Worm (Caenorhabditis elegans) whole organism, young adult: Measurements from ENCODE around the gene ncx-6.

ENCODE experiments used
- B0336.3 ChIP-seq: fragments of 200-800 bp; sonication (Bioruptor generic); IDR thresholded peaks from 2 replicates; pipeline ENCODE4 v1.3.6; 2022; ENCODE audit warnings: missing genetic modification characterization, missing compliant biosample characterization
- D2030.7 ChIP-seq: fragments of 200-800 bp; sonication (Bioruptor generic); IDR thresholded peaks from 2 replicates; pipeline ENCODE4 v1.3.6; 2022; ENCODE audit warnings: missing genetic modification reagents, missing genetic modification characterization, missing compliant biosample characterization
- F33H1.4 ChIP-seq: fragments of 200-800 bp; sonication (Bioruptor generic); IDR thresholded peaks from 2 replicates; pipeline ENCODE4 v1.3.6; 2022; ENCODE audit warnings: missing genetic modification reagents, missing genetic modification characterization, missing compliant biosample characterization
- F57C9.4 ChIP-seq: sonication (generic microtip); optimal IDR thresholded peaks from 2 replicates; lab custom pipeline; 2017; ENCODE audit warnings: mild to moderate bottlenecking, missing genetic modification characterization, missing compliant biosample characterization
- K12H6.12 ChIP-seq: fragments of 200-800 bp; sonication (Bioruptor generic); optimal IDR thresholded peaks from 2 replicates; lab custom pipeline; 2018; ENCODE audit warnings: mild to moderate bottlenecking, missing genetic modification characterization, missing compliant biosample characterization
- Y56A3A.18 ChIP-seq: fragments of 200-800 bp; sonication (Bioruptor generic); IDR thresholded peaks from 2 replicates; pipeline ENCODE4 v1.3.6; 2022; ENCODE audit warnings: missing genetic modification reagents, missing genetic modification characterization, missing compliant biosample characterization
- Y67H2A.10 ChIP-seq: fragments of 200-800 bp; sonication (Bioruptor generic); conservative IDR thresholded peaks from 2 replicates; pipeline ENCODE4 v1.3.6; 2022; ENCODE audit warnings: missing genetic modification reagents, missing genetic modification characterization, missing compliant biosample characterization
- Y95B8A.8 ChIP-seq: fragments of 200-800 bp; sonication (Bioruptor generic); IDR thresholded peaks from 2 replicates; pipeline ENCODE4 v1.3.6; 2022; ENCODE audit warnings: missing genetic modification reagents, missing genetic modification characterization, missing compliant biosample characterization
- ZK185.1 ChIP-seq: sonication (generic microtip); optimal IDR thresholded peaks from 2 replicates; lab custom pipeline; 2016; ENCODE audit warnings: mild to moderate bottlenecking, missing genetic modification characterization, missing compliant biosample characterization; ENCODE audit not compliant: poor library complexity, severe bottlenecking
- ama-1 ChIP-seq, 3 experiments: fragments of 150-350 bp in 1 of 3; sonication (generic microtip) in 2 of 3; optimal IDR thresholded peaks; 2 replicates each; lab custom pipeline; 2014 to 2018; ENCODE audit warnings: missing biosample characterization in 2 of 3, missing genetic modification characterization in 2 of 3, missing genetic modification reagents in 2 of 3
- aptf-3 ChIP-seq: fragments of 200-800 bp; sonication (Bioruptor generic); IDR thresholded peaks from 2 replicates; pipeline ENCODE4 v1.3.6; 2022; ENCODE audit warnings: missing genetic modification characterization, missing compliant biosample characterization
- atf-7 ChIP-seq: sonication (generic microtip); optimal IDR thresholded peaks from 2 replicates; lab custom pipeline; 2017; ENCODE audit warnings: mild to moderate bottlenecking, missing genetic modification characterization, missing compliant biosample characterization
- attf-3 ChIP-seq: fragments of 200-800 bp; sonication (Bioruptor generic); conservative IDR thresholded peaks from 2 replicates; pipeline ENCODE4 v1.3.6; 2022; ENCODE audit warnings: missing genetic modification reagents, missing genetic modification characterization, missing compliant biosample characterization
- bed-1 ChIP-seq: fragments of 200-800 bp; sonication (Bioruptor generic); IDR thresholded peaks from 2 replicates; pipeline ENCODE4 v1.3.6; 2022; ENCODE audit warnings: missing genetic modification reagents, missing genetic modification characterization, missing compliant biosample characterization
- bed-2 ChIP-seq: fragments of 200-800 bp; sonication (Bioruptor generic); IDR thresholded peaks from 2 replicates; pipeline ENCODE4 v1.3.6; 2022; ENCODE audit warnings: missing genetic modification reagents, missing genetic modification characterization, missing compliant biosample characterization
- ceh-100 ChIP-seq: fragments of 200-800 bp; sonication (Bioruptor generic); IDR thresholded peaks from 2 replicates; pipeline ENCODE4 v1.3.6; 2022; ENCODE audit warnings: missing genetic modification reagents, missing genetic modification characterization, missing compliant biosample characterization
- ceh-27 ChIP-seq: fragments of 200-800 bp; sonication (Bioruptor generic); optimal IDR thresholded peaks from 2 replicates; lab custom pipeline; 2018; ENCODE audit warnings: mild to moderate bottlenecking, missing genetic modification characterization, moderate library complexity, missing compliant biosample characterization
- chd-7 ChIP-seq: sonication (generic microtip); optimal IDR thresholded peaks from 2 replicates; lab custom pipeline; 2016; ENCODE audit warnings: mild to moderate bottlenecking, missing genetic modification characterization, moderate library complexity, missing compliant biosample characterization
- dpl-1 ChIP-seq: fragments of 150-350 bp; optimal IDR thresholded peaks from 2 replicates; lab custom pipeline; 2014; ENCODE audit warnings: missing biosample characterization, missing genetic modification reagents, missing genetic modification characterization
- egl-18 ChIP-seq: fragments of 200-800 bp; sonication (Bioruptor generic); IDR thresholded peaks from 2 replicates; pipeline ENCODE4 v1.3.6; 2022; ENCODE audit warnings: missing genetic modification reagents, missing genetic modification characterization, missing compliant biosample characterization
- ekl-4 ChIP-seq: fragments of 200-800 bp; sonication (Bioruptor generic); IDR thresholded peaks from 2 replicates; pipeline ENCODE4 v1.3.6; 2022; ENCODE audit warnings: missing genetic modification reagents, missing genetic modification characterization, missing compliant biosample characterization
- fkh-3 ChIP-seq: sonication (generic microtip); optimal IDR thresholded peaks from 2 replicates; lab custom pipeline; 2016; ENCODE audit warnings: mild to moderate bottlenecking, missing genetic modification characterization, missing compliant biosample characterization
- hlh-12 ChIP-seq: sonication (generic microtip); optimal IDR thresholded peaks from 2 replicates; lab custom pipeline; 2016; ENCODE audit warnings: missing genetic modification characterization, missing compliant biosample characterization
- hmg-1.2 ChIP-seq: fragments of 200-800 bp; sonication (Bioruptor generic); IDR thresholded peaks from 2 replicates; pipeline ENCODE4 v1.3.6; 2022; ENCODE audit warnings: missing genetic modification reagents, missing genetic modification characterization, missing compliant biosample characterization
- hmg-20 ChIP-seq: fragments of 200-800 bp; sonication (Bioruptor generic); IDR thresholded peaks from 2 replicates; pipeline ENCODE4 v1.3.6; 2022; ENCODE audit warnings: missing genetic modification reagents, missing genetic modification characterization, missing compliant biosample characterization
- hrde-1 ChIP-seq: sonication (generic microtip); optimal IDR thresholded peaks from 2 replicates; lab custom pipeline; 2016; ENCODE audit warnings: missing genetic modification characterization, mild to moderate bottlenecking, missing compliant biosample characterization, moderate library complexity, missing genotype, missing genetic modification reagents, borderline replicate concordance
- lin-26 ChIP-seq: fragments of 200-800 bp; sonication (Bioruptor generic); IDR thresholded peaks from 2 replicates; pipeline ENCODE4 v1.3.6; 2022; ENCODE audit warnings: missing genetic modification reagents, missing genetic modification characterization, missing compliant biosample characterization
- lin-54 ChIP-seq: fragments of 200-800 bp; sonication (Bioruptor generic); optimal IDR thresholded peaks from 2 replicates; lab custom pipeline; 2018; ENCODE audit warnings: mild to moderate bottlenecking, missing genetic modification characterization, missing compliant biosample characterization
- madf-6 ChIP-seq: fragments of 200-800 bp; sonication (Bioruptor generic); IDR thresholded peaks from 2 replicates; pipeline ENCODE4 v1.3.6; 2022; ENCODE audit warnings: missing genetic modification reagents, missing genetic modification characterization, missing compliant biosample characterization
- madf-8 ChIP-seq: fragments of 200-800 bp; sonication (Bioruptor generic); conservative IDR thresholded peaks from 2 replicates; pipeline ENCODE4 v1.3.6; 2022; ENCODE audit warnings: missing genetic modification reagents, missing genetic modification characterization, missing compliant biosample characterization
- mxl-1 ChIP-seq: sonication (generic microtip); optimal IDR thresholded peaks from 2 replicates; lab custom pipeline; 2016; ENCODE audit warnings: missing genetic modification characterization, missing compliant biosample characterization
- nfya-2 ChIP-seq: fragments of 200-800 bp; sonication (Bioruptor generic); IDR thresholded peaks from 2 replicates; pipeline ENCODE4 v1.3.6; 2022; ENCODE audit warnings: missing genetic modification reagents, missing genetic modification characterization, missing compliant biosample characterization
- nhr-120 ChIP-seq: fragments of 200-800 bp; sonication (Bioruptor generic); IDR thresholded peaks from 2 replicates; pipeline ENCODE4 v1.3.6; 2022; ENCODE audit warnings: missing genetic modification characterization, missing compliant biosample characterization
- pha-4 ChIP-seq: fragments of 150-350 bp; sonication (generic microtip); optimal IDR thresholded peaks from 2 replicates; lab custom pipeline; 2014; ENCODE audit warnings: missing biosample characterization, missing genetic modification reagents, missing genetic modification characterization
- rpc-1 ChIP-seq, 2 experiments: fragments of 150-350 bp in 1 of 2; sonication (generic microtip) in 1 of 2; optimal IDR thresholded peaks; 2 replicates each; lab custom pipeline; 2014 to 2018; ENCODE audit warnings: missing biosample characterization in 1 of 2, missing genetic modification characterization in 1 of 2, missing genetic modification reagents in 1 of 2, missing genotype in 1 of 2
- sea-2 ChIP-seq: fragments of 200-800 bp; sonication (Bioruptor generic); IDR thresholded peaks from 2 replicates; pipeline ENCODE4 v1.3.6; 2022; ENCODE audit warnings: missing genetic modification characterization, missing compliant biosample characterization
- snpc-4 ChIP-seq, 5 experiments: fragments of 150-350 bp in 1 of 5; sonication (generic microtip) in 4 of 5; optimal IDR thresholded peaks; 2 replicates each; lab custom pipeline; 2014 to 2018; ENCODE audit warnings: missing genetic modification characterization in 5 of 5, missing biosample characterization in 3 of 5, antibody characterized with exemption in 2 of 5, mild to moderate bottlenecking in 2 of 5, missing compliant biosample characterization in 2 of 5, missing genotype in 2 of 5, moderate library complexity in 2 of 5, missing genetic modification reagents in 1 of 5
- sptf-2 ChIP-seq: fragments of 200-800 bp; sonication (Bioruptor generic); optimal IDR thresholded peaks from 2 replicates; lab custom pipeline; 2018; ENCODE audit warnings: mild to moderate bottlenecking, missing genetic modification characterization, missing compliant biosample characterization
- tbp1 ChIP-seq: fragments of 200-800 bp; sonication (Bioruptor generic); optimal IDR thresholded peaks from 2 replicates; lab custom pipeline; 2018; ENCODE audit warnings: mild to moderate bottlenecking, missing genetic modification characterization, missing compliant biosample characterization
- xnd-1 ChIP-seq: sonication (generic microtip); optimal IDR thresholded peaks from 2 replicates; lab custom pipeline; 2016; ENCODE audit warnings: missing genotype, missing genetic modification reagents, missing genetic modification characterization, missing compliant biosample characterization
- zfh-2 ChIP-seq: fragments of 200-800 bp; sonication (Bioruptor generic); conservative IDR thresholded peaks from 2 replicates; pipeline ENCODE4 v1.3.6; 2022; ENCODE audit warnings: missing genetic modification reagents, missing genetic modification characterization, missing compliant biosample characterization
- ztf-26 ChIP-seq: sonication (generic microtip); optimal IDR thresholded peaks from 2 replicates; lab custom pipeline; 2017; ENCODE audit warnings: missing genetic modification characterization, missing compliant biosample characterization
- ztf-28 ChIP-seq: fragments of 200-800 bp; sonication (Bioruptor generic); IDR thresholded peaks from 2 replicates; pipeline ENCODE4 v1.3.6; 2022; ENCODE audit warnings: missing genetic modification reagents, missing genetic modification characterization, missing compliant biosample characterization
- ztf-3 ChIP-seq: fragments of 200-800 bp; sonication (Bioruptor generic); optimal IDR thresholded peaks from 2 replicates; lab custom pipeline; 2018; ENCODE audit warnings: mild to moderate bottlenecking, missing genetic modification characterization, missing compliant biosample characterization
- ztf-6 ChIP-seq: fragments of 200-800 bp; sonication (Bioruptor generic); IDR thresholded peaks from 2 replicates; pipeline ENCODE4 v1.3.6; 2022; ENCODE audit warnings: missing genetic modification reagents, missing genetic modification characterization, missing compliant biosample characterization

The ncx-6 gene

DNA sequence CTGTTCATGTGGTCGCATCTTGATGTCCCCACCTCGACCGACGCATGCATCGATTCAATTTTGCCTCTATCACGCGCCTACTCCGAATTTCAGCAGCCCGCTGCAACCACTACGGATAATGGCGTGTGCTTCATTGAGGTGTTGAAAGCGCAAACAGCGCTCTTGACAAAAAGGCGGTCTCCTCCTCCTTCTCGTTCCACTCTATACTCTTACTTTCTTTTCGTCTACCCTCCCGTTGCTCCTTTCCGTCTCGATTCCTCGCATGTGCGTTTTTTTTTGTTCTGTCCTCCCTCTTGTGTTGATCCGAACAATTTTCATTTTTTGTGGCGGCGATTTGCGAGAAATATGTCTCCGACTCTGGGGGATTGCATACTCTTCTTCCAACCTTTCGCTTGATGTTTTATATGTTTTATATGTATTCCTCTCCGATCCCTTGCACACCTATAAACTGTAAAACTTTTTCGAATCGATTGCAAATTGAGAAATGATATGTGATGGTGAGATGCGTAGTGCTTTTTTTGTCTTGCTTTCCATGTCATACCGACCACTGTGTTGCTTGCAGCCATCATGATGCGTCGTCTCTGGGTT lies 11.0 kb downstream of the ncx-6 start (continued):
- TF ChIP-seq ama-1 (optimal IDR thresholded peaks at IDR 0.05; lab: Kevin White, UChicago) (no peak), ama-1 (GFP tag; optimal IDR thresholded peaks at IDR 0.05; lab: Kevin White, UChicago) (no peak), aptf-3 (GFP tag; lab: Robert Waterston, UW) (no peak), bed-2 (GFP tag; lab: Robert Waterston, UW) (no peak), mxl-1 (tag; lab: Kevin White, UChicago) (no peak), chd-7 (tag; lab: Kevin White, UChicago) (no peak), hmg-20 (GFP tag; lab: Robert Waterston, UW) (no peak), lin-54 (GFP tag; lab: Kevin White, UChicago) (no peak), K12H6.12 (peak; percentile 61), rpc-1 (optimal IDR thresholded peaks at IDR 0.05; lab: Kevin White, UChicago) (no peak), rpc-1 (tag; optimal IDR thresholded peaks at IDR 0.05; lab: Kevin White, UChicago) (no peak), nfya-2 (GFP tag; lab: Robert Waterston, UW) (no peak), snpc-4 (GFP tag; optimal IDR thresholded peaks at IDR 0.05; lab: Kevin White, UChicago) (no peak), snpc-4 (tag; optimal IDR thresholded peaks at IDR 0.05; lab: Kevin White, UChicago) (peak in 1 of 4 experiments; percentile 20), hrde-1 (no peak), ZK185.1 (tag; lab: Kevin White, UChicago) (peak; percentile 46), atf-7 (tag; lab: Kevin White, UChicago) (no peak), sea-2 (no peak), ztf-3 (GFP tag; lab: Kevin White, UChicago) (no peak), ekl-4 (no peak), egl-18 (no peak), madf-6 (no peak), B0336.3 (GFP tag; lab: Robert Waterston, UW) (no peak)
- TF ChIP-seq, all 124 proteins: peak for 10

DNA sequence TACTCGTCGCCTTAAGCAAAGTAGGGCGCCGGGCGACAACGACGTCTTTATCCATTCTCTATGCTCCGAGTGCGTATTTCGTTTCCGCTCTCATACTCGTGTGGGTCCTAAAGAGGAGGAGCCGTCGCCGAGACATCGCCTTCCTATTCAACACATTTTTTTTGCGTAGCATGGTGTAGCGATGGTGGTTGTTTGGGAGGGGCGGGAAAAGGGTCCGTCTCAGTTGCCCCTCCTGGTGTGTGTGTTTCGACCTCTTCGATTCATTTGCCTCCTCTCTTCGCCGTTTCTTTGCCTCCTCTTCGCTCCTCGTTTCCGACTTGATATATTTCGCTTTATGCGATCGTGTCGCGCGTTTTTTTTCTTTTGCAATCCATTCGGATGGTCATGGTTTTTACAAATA lies 12.0 kb downstream of the ncx-6 start:
- TF ChIP-seq ztf-28 (GFP tag; lab: Robert Waterston, UW) = no peak
- no peak for TF ChIP-seq hlh-12
- TF ChIP-seq xnd-1 (tag; lab: Kevin White, UChicago) = no peak
- TF ChIP-seq hmg-20 (GFP tag; lab: Robert Waterston, UW) = 0 out of 2 replicates have a peak, but pooled peaks have one; percentile 24
- TF ChIP-seq ceh-100 = no peak
- no peak for TF ChIP-seq attf-3
- TF ChIP-seq madf-6 = no peak
- TF ChIP-seq fkh-3 (tag; lab: Kevin White, UChicago) = no peak
- TF ChIP-seq D2030.7 (GFP tag; lab: Robert Waterston, UW) = no peak
- no peak for TF ChIP-seq Y67H2A.10 (GFP tag; lab: Robert Waterston, UW)
- TF ChIP-seq sptf-2 = no peak
- TF ChIP-seq nhr-120 (GFP tag; lab: Robert Waterston, UW) = 0 out of 2 replicates have a peak, but pooled peaks have one; percentile 33
- TF ChIP-seq F57C9.4 (tag; lab: Kevin White, UChicago) = no peak
- 0 out of 2 replicates have a peak, but pooled peaks have one; percentile 11 for TF ChIP-seq lin-26 (GFP tag; lab: Robert Waterston, UW)

ce11 chrIII:9700114-9700690 lies 13.5 kb downstream of the ncx-6 start:
- TF ChIP-seq zfh-2 = peak; percentile 49; the same call in 1 of the 2 replicates
- 0 out of 2 replicates have a peak, but pooled peaks have one; percentile 17 for TF ChIP-seq ekl-4
- TF ChIP-seq hmg-1.2 (GFP tag; lab: Robert Waterston, UW) = 0 out of 2 replicates have a peak, but pooled peaks have one; percentile 22
- TF ChIP-seq Y56A3A.18 (GFP tag; lab: Robert Waterston, UW) = no peak
- no peak for TF ChIP-seq ztf-26 (tag; lab: Kevin White, UChicago)
- TF ChIP-seq tbp1 (GFP tag; lab: Kevin White, UChicago) = no peak
- no peak for TF ChIP-seq F33H1.4 (GFP tag; lab: Robert Waterston, UW)
- peak; percentile 45; the same call in 1 of the 2 replicates for TF ChIP-seq ztf-6 (GFP tag; lab: Robert Waterston, UW)
- TF ChIP-seq ztf-3 (GFP tag; lab: Kevin White, UChicago) = no peak
- TF ChIP-seq pha-4 (tag; lab: Kevin White, UChicago) = no peak
- TF ChIP-seq madf-8 (GFP tag; lab: Robert Waterston, UW) = no peak
- TF ChIP-seq ceh-27 = peak; percentile 36
- no peak for TF ChIP-seq ZK185.1 (tag; lab: Kevin White, UChicago)
- no peak for TF ChIP-seq Y95B8A.8 (GFP tag; lab: Robert Waterston, UW)
- no peak for TF ChIP-seq dpl-1 (GFP tag; lab: Kevin White, UChicago)
- no peak for TF ChIP-seq bed-1
